Worm (Caenorhabditis elegans): ENCODE data around the gene cex-2.

ce11 chrII:7814215-7814614 lies 21.0 kb downstream of the cex-2 start:
- no peak for TF ChIP-seq W03F9.2 (tag; optimal IDR thresholded peaks at IDR 0.05)
- no peak for TF ChIP-seq him-1 (tag; optimal IDR thresholded peaks at IDR 0.05)

All from whole organism, L4/young adult.